Worm (Caenorhabditis elegans) whole organism, L1 larva: ENCODE data around the gene nsph-1.1.

ENCODE experiments used
- C04F5.9 ChIP-seq: sonication (generic microtip); optimal IDR thresholded peaks from 2 replicates; lab custom pipeline; 2016; ENCODE audit warnings: missing genetic modification characterization, missing compliant biosample characterization
- C16A3.4 ChIP-seq: fragments of 150-350 bp; optimal IDR thresholded peaks from 2 replicates; lab custom pipeline; 2014; ENCODE audit warnings: missing biosample characterization, missing genetic modification characterization
- F16B12.6 ChIP-seq: fragments of 150-350 bp; optimal IDR thresholded peaks from 2 replicates; lab custom pipeline; 2014; ENCODE audit warnings: missing biosample characterization, missing genetic modification characterization
- Y116A8C.19 ChIP-seq: sonication (generic microtip); optimal IDR thresholded peaks from 2 replicates; lab custom pipeline; 2016; ENCODE audit warnings: missing compliant biosample characterization, missing genetic modification characterization, borderline replicate concordance
- alr-1 ChIP-seq: fragments of 200-800 bp; sonication (Bioruptor generic); optimal IDR thresholded peaks from 2 replicates; lab custom pipeline; 2018; ENCODE audit warnings: borderline replicate concordance, mild to moderate bottlenecking, missing genetic modification characterization, missing compliant biosample characterization
- aly-2 ChIP-seq: fragments of 150-350 bp; optimal IDR thresholded peaks from 2 replicates; lab custom pipeline; 2014; ENCODE audit warnings: missing biosample characterization, missing genetic modification characterization
- ama-1 ChIP-seq: fragments of 150-350 bp; optimal IDR thresholded peaks from 2 replicates; lab custom pipeline; 2014
- ceh-8 ChIP-seq: fragments of 200-800 bp; sonication (Bioruptor generic); optimal IDR thresholded peaks from 2 replicates; lab custom pipeline; 2018; ENCODE audit warnings: mild to moderate bottlenecking, missing genetic modification characterization, moderate library complexity, missing compliant biosample characterization
- dpl-1 ChIP-seq, 3 experiments: fragments of 150-350 bp in 2 of 3; sonication (generic microtip) in 1 of 3; optimal IDR thresholded peaks; 2 replicates each; lab custom pipeline; 2014 to 2017; ENCODE audit warnings: missing biosample characterization in 3 of 3, missing genetic modification characterization in 3 of 3, missing genetic modification reagents in 3 of 3
- dsc-1 ChIP-seq: sonication (generic microtip); optimal IDR thresholded peaks from 2 replicates; lab custom pipeline; 2016; ENCODE audit warnings: mild to moderate bottlenecking, missing genetic modification characterization, missing compliant biosample characterization
- efl-1 ChIP-seq, 4 experiments: fragments of 150-350 bp; optimal IDR thresholded peaks in 3 of 4; peaks in 1 of 4; 1 replicate in 1 of 4; 2 replicates in 3 of 4; lab custom pipeline; 2014; ENCODE audit warnings: missing biosample characterization in 2 of 4, missing genetic modification characterization in 2 of 4, missing genetic modification reagents in 2 of 4
- elt-2 ChIP-seq: sonication (generic microtip); optimal IDR thresholded peaks from 2 replicates; lab custom pipeline; 2016; ENCODE audit warnings: missing genetic modification characterization, mild to moderate bottlenecking, inconsistent platforms, missing compliant biosample characterization, missing genetic modification reagents
- elt-3 ChIP-seq, 6 experiments: fragments of 150-350 bp in 1 of 6; sonication (generic microtip); optimal IDR thresholded peaks; 2 replicates each; lab custom pipeline; 2017 to 2018; ENCODE audit warnings: missing biosample characterization in 6 of 6, missing genetic modification characterization in 6 of 6, inconsistent platforms in 1 of 6
- fkh-10 ChIP-seq: sonication (generic microtip); optimal IDR thresholded peaks from 2 replicates; lab custom pipeline; 2017; ENCODE audit warnings: missing biosample characterization, missing genetic modification reagents, missing genetic modification characterization
- grh-1 ChIP-seq: fragments of 200-800 bp; sonication (Bioruptor generic); IDR thresholded peaks from 2 replicates; pipeline ENCODE4 v1.3.6; 2022; ENCODE audit warnings: missing genetic modification reagents, missing genetic modification characterization, missing compliant biosample characterization
- irx-1 ChIP-seq: sonication (generic microtip); optimal IDR thresholded peaks from 2 replicates; lab custom pipeline; 2016; ENCODE audit warnings: missing genetic modification characterization, missing compliant biosample characterization
- lin-13 ChIP-seq: fragments of 150-350 bp; optimal IDR thresholded peaks from 2 replicates; lab custom pipeline; 2014; ENCODE audit warnings: missing biosample characterization, missing genetic modification reagents, missing genetic modification characterization
- lin-14 ChIP-seq: fragments of 200-800 bp; sonication (Bioruptor generic); optimal IDR thresholded peaks from 2 replicates; lab custom pipeline; 2018; ENCODE audit warnings: mild to moderate bottlenecking, missing genetic modification characterization, moderate library complexity, missing compliant biosample characterization
- lin-35 ChIP-seq, 2 experiments: fragments of 150-350 bp; optimal IDR thresholded peaks; 2 replicates each; lab custom pipeline; 2014; ENCODE audit warnings: missing biosample characterization in 2 of 2, missing genetic modification characterization in 2 of 2, missing genetic modification reagents in 2 of 2
- lir-3 ChIP-seq: sonication (generic microtip); optimal IDR thresholded peaks from 2 replicates; lab custom pipeline; 2016; ENCODE audit warnings: mild to moderate bottlenecking, missing genetic modification characterization, moderate library complexity, missing compliant biosample characterization; ENCODE audit not compliant: poor library complexity
- mdl-1 ChIP-seq, 2 experiments: fragments of 150-350 bp; optimal IDR thresholded peaks; 2 replicates each; lab custom pipeline; 2014 to 2017; ENCODE audit warnings: missing biosample characterization in 2 of 2, missing genetic modification characterization in 2 of 2, inconsistent platforms in 1 of 2
- mef-2 ChIP-seq: fragments of 150-350 bp; optimal IDR thresholded peaks from 2 replicates; lab custom pipeline; 2014; ENCODE audit warnings: missing biosample characterization, missing genetic modification characterization
- mep-1 ChIP-seq: fragments of 150-350 bp; optimal IDR thresholded peaks from 2 replicates; lab custom pipeline; 2014; ENCODE audit warnings: missing biosample characterization, missing genetic modification characterization
- nhr-20 ChIP-seq: sonication (generic microtip); optimal IDR thresholded peaks from 2 replicates; lab custom pipeline; 2016; ENCODE audit warnings: mild to moderate bottlenecking, missing genetic modification characterization, missing compliant biosample characterization
- nhr-47 ChIP-seq: sonication (generic microtip); optimal IDR thresholded peaks from 2 replicates; lab custom pipeline; 2016; ENCODE audit warnings: mild to moderate bottlenecking, missing genetic modification characterization, moderate library complexity, missing compliant biosample characterization
- nhr-71 ChIP-seq: sonication (generic microtip); optimal IDR thresholded peaks from 2 replicates; lab custom pipeline; 2016; ENCODE audit warnings: mild to moderate bottlenecking, missing genetic modification characterization, moderate library complexity, missing compliant biosample characterization
- nhr-85 ChIP-seq: sonication (generic microtip); peaks from one replicate; lab custom pipeline; 2016; ENCODE audit warnings: missing genetic modification characterization, inconsistent platforms, missing compliant biosample characterization
- nhr-90 ChIP-seq: sonication (generic microtip); optimal IDR thresholded peaks from 2 replicates; lab custom pipeline; 2016; ENCODE audit warnings: mild to moderate bottlenecking, missing genetic modification characterization, missing compliant biosample characterization; ENCODE audit not compliant: poor library complexity
- pag-3 ChIP-seq: sonication (generic microtip); optimal IDR thresholded peaks from 2 replicates; lab custom pipeline; 2017; ENCODE audit warnings: missing genetic modification characterization, mild to moderate bottlenecking, missing compliant biosample characterization, antibody characterized with exemption, borderline replicate concordance; ENCODE audit not compliant: insufficient read depth
- pax-3 ChIP-seq: fragments of 200-800 bp; sonication (Bioruptor generic); optimal IDR thresholded peaks from 2 replicates; lab custom pipeline; 2018; ENCODE audit warnings: mild to moderate bottlenecking, missing genetic modification characterization, moderate library complexity, missing compliant biosample characterization
- rnt-1 ChIP-seq: sonication (generic microtip); optimal IDR thresholded peaks from 2 replicates; lab custom pipeline; 2016; ENCODE audit warnings: mild to moderate bottlenecking, missing genetic modification characterization, moderate library complexity, missing compliant biosample characterization
- snu-23 ChIP-seq: sonication (generic microtip); optimal IDR thresholded peaks from 2 replicates; lab custom pipeline; 2016; ENCODE audit warnings: missing genetic modification characterization, missing compliant biosample characterization
- swsn-7 ChIP-seq: sonication (generic microtip); optimal IDR thresholded peaks from 2 replicates; lab custom pipeline; 2016; ENCODE audit warnings: missing genetic modification characterization, missing compliant biosample characterization
- tbx-2 ChIP-seq: sonication (generic microtip); optimal IDR thresholded peaks from 2 replicates; lab custom pipeline; 2016; ENCODE audit warnings: missing genetic modification characterization, missing compliant biosample characterization
- xbp-1 ChIP-seq: sonication (generic microtip); optimal IDR thresholded peaks from 2 replicates; lab custom pipeline; 2016; ENCODE audit warnings: missing genetic modification characterization, missing compliant biosample characterization
- zip-4 ChIP-seq: fragments of 200-800 bp; sonication (Bioruptor generic); optimal IDR thresholded peaks from 2 replicates; lab custom pipeline; 2018; ENCODE audit warnings: mild to moderate bottlenecking, missing genetic modification characterization, moderate library complexity, missing compliant biosample characterization
- ztf-4 ChIP-seq: fragments of 150-350 bp; optimal IDR thresholded peaks from 2 replicates; lab custom pipeline; 2014; ENCODE audit warnings: missing biosample characterization, missing genetic modification characterization

nsph-1.1 gene

ce11 chrII:8744555-8745448 is 21.8 kb upstream of the nsph-1.1 start (continued):
- TF ChIP-seq lir-3 (tag; lab: Kevin White, UChicago) (peak; percentile 31), mdl-1 (tag; optimal IDR thresholded peaks at IDR 0.05; lab: Kevin White, UChicago) (peak in 1 of 2 experiments; percentile 57), snu-23 (peak; percentile 19), aly-2 (tag; lab: Kevin White, UChicago) (peak; percentile 31), C16A3.4 (tag; lab: Kevin White, UChicago) (peak; percentile 9)

ce11 chrII:8745449-8746297 is 20.9 kb upstream of the nsph-1.1 start:
- TF ChIP-seq dsc-1 (no peak), pax-3 (no peak), ceh-8 (GFP tag; lab: Kevin White, UChicago) (no peak), F16B12.6 (tag; lab: Kevin White, UChicago) (no peak), nhr-85 (tag; lab: Kevin White, UChicago) (peak; percentile 47), C04F5.9 (tag; lab: Kevin White, UChicago) (peak; percentile 15), zip-4 (GFP tag; lab: Kevin White, UChicago) (no peak), lir-3 (tag; lab: Kevin White, UChicago) (peak; percentile 23), elt-2 (tag; lab: Kevin White, UChicago) (peak; percentile 39), efl-1 (optimal IDR thresholded peaks at IDR 0.05; lab: Kevin White, UChicago) (no peak), efl-1 (GFP tag; optimal IDR thresholded peaks at IDR 0.05 in 1 of 2; lab: Kevin White, UChicago) (peak in 1 of 2 experiments; percentile 15), ama-1 (lab: Kevin White, UChicago) (peak; percentile 34), rnt-1 (peak; percentile 23)

ce11 chrII:8746298-8746775 is 20.2 kb upstream of the nsph-1.1 start:
- no peak for TF ChIP-seq nhr-71 (tag; lab: Kevin White, UChicago)
- no peak for TF ChIP-seq swsn-7 (tag; lab: Kevin White, UChicago)
- peak; percentile 11 for TF ChIP-seq snu-23
- TF ChIP-seq grh-1: no peak
- no peak for TF ChIP-seq lin-35 (GFP tag; optimal IDR thresholded peaks at IDR 0.05; lab: Kevin White, UChicago)

ce11 chrII:8747246-8747938 is 19.2 kb upstream of the nsph-1.1 start:
- TF ChIP-seq ama-1 (lab: Kevin White, UChicago) (peak; percentile 90), pag-3 (tag; lab: Kevin White, UChicago) (no peak), tbx-2 (tag; lab: Kevin White, UChicago) (peak; percentile 41), nhr-71 (tag; lab: Kevin White, UChicago) (peak; percentile 63), nhr-90 (tag; lab: Kevin White, UChicago) (peak; percentile 82), dsc-1 (peak; percentile 2), snu-23 (peak; percentile 59), irx-1 (tag; lab: Kevin White, UChicago) (no peak), ztf-4 (peak; percentile 67), lin-14 (GFP tag; lab: Kevin White, UChicago) (peak; percentile 41), dpl-1 (GFP tag; optimal IDR thresholded peaks at IDR 0.05; lab: Kevin White, UChicago) (no peak), C04F5.9 (tag; lab: Kevin White, UChicago) (peak; percentile 21), lir-3 (tag; lab: Kevin White, UChicago) (peak; percentile 60), elt-3 (tag; optimal IDR thresholded peaks at IDR 0.05; lab: Kevin White, UChicago) (peak in 3 of 6 experiments; percentile 19 to 74 (median 38)), rnt-1 (peak; percentile 23), mep-1 (no peak), alr-1 (tag; lab: Kevin White, UChicago) (no peak), Y116A8C.19 (tag; lab: Kevin White, UChicago) (no peak), nhr-47 (peak; percentile 73), nhr-20 (tag; lab: Kevin White, UChicago) (peak; percentile 44), fkh-10 (GFP tag; lab: Kevin White, UChicago) (no peak), pax-3 (peak; percentile 42), lin-13 (peak; percentile 39), mef-2 (no peak), xbp-1 (tag; lab: Kevin White, UChicago) (no peak), C16A3.4 (tag; lab: Kevin White, UChicago) (peak; percentile 33), lin-35 (GFP tag; optimal IDR thresholded peaks at IDR 0.05; lab: Kevin White, UChicago) (peak in 1 of 2 experiments; percentile 65)
